Worm (Caenorhabditis elegans) whole organism, L2 larva: ENCODE data around the gene srw-82.
"Not testable (repeated sequence)": the region's sequence is repeated elsewhere in the genome, so short reads cannot be mapped to it uniquely, and the experiment has no call there.

Source experiments
- C34F6.9 ChIP-seq: fragments of 150-350 bp; optimal IDR thresholded peaks from 2 replicates; lab custom pipeline; 2014; ENCODE audit warnings: missing biosample characterization, missing genetic modification characterization
- F13H6.1 ChIP-seq: sonication (generic microtip); optimal IDR thresholded peaks from 2 replicates; lab custom pipeline; 2016; ENCODE audit warnings: missing genetic modification characterization, missing compliant biosample characterization
- R02D3.7 ChIP-seq: fragments of 150-350 bp; optimal IDR thresholded peaks from 2 replicates; lab custom pipeline; 2014; ENCODE audit warnings: missing biosample characterization, missing genetic modification characterization
- alr-1 ChIP-seq: fragments of 150-350 bp; optimal IDR thresholded peaks from 2 replicates; lab custom pipeline; 2014; ENCODE audit warnings: missing biosample characterization, missing genetic modification characterization
- aly-2 ChIP-seq: fragments of 150-350 bp; optimal IDR thresholded peaks from 2 replicates; lab custom pipeline; 2014; ENCODE audit warnings: missing biosample characterization, missing genetic modification characterization
- ama-1 ChIP-seq: fragments of 150-350 bp; optimal IDR thresholded peaks from 2 replicates; lab custom pipeline; 2018; ENCODE audit warnings: inconsistent platforms
- blmp-1 ChIP-seq: sonication (generic microtip); optimal IDR thresholded peaks from 2 replicates; lab custom pipeline; 2017; ENCODE audit warnings: missing genetic modification characterization, mild to moderate bottlenecking, missing compliant biosample characterization, antibody characterized with exemption, moderate library complexity; ENCODE audit not compliant: insufficient read depth
- ceh-16 ChIP-seq: fragments of 150-350 bp; optimal IDR thresholded peaks from 2 replicates; lab custom pipeline; 2014; ENCODE audit warnings: missing biosample characterization, missing genetic modification characterization
- ceh-82 ChIP-seq: fragments of 150-350 bp; optimal IDR thresholded peaks from 2 replicates; lab custom pipeline; 2014; ENCODE audit warnings: missing biosample characterization, missing genetic modification characterization
- dmd-4 ChIP-seq: sonication (generic microtip); optimal IDR thresholded peaks from 2 replicates; lab custom pipeline; 2017; ENCODE audit warnings: missing biosample characterization, missing genetic modification characterization
- elt-1 ChIP-seq: fragments of 150-350 bp; optimal IDR thresholded peaks from 2 replicates; lab custom pipeline; 2014; ENCODE audit warnings: missing biosample characterization, missing genetic modification characterization
- elt-3 ChIP-seq: sonication (generic microtip); optimal IDR thresholded peaks from 2 replicates; lab custom pipeline; 2017; ENCODE audit warnings: missing biosample characterization, missing genetic modification characterization
- fos-1 ChIP-seq: fragments of 150-350 bp; optimal IDR thresholded peaks from 2 replicates; lab custom pipeline; 2014; ENCODE audit warnings: missing biosample characterization, missing genetic modification characterization
- gmeb-1 ChIP-seq: fragments of 150-350 bp; optimal IDR thresholded peaks from 2 replicates; lab custom pipeline; 2014; ENCODE audit warnings: missing biosample characterization, missing genetic modification characterization
- lin-11 ChIP-seq: fragments of 150-350 bp; sonication (generic microtip); optimal IDR thresholded peaks from 2 replicates; lab custom pipeline; 2014; ENCODE audit warnings: missing biosample characterization, missing genetic modification characterization, inconsistent platforms, mixed read lengths
- lin-13 ChIP-seq: fragments of 150-350 bp; optimal IDR thresholded peaks from 2 replicates; lab custom pipeline; 2014; ENCODE audit warnings: missing biosample characterization, missing genetic modification reagents, missing genetic modification characterization
- lin-39 ChIP-seq: fragments of 150-350 bp; optimal IDR thresholded peaks from 2 replicates; lab custom pipeline; 2014; ENCODE audit warnings: missing biosample characterization, missing genetic modification reagents, missing genetic modification characterization
- lsy-2 ChIP-seq, 2 experiments: fragments of 150-350 bp in 1 of 2; sonication (generic microtip) in 1 of 2; optimal IDR thresholded peaks; 2 replicates each; lab custom pipeline; 2014 to 2017; ENCODE audit warnings: missing biosample characterization in 2 of 2, missing genetic modification characterization in 2 of 2
- mab-5 ChIP-seq: fragments of 150-350 bp; optimal IDR thresholded peaks from 2 replicates; lab custom pipeline; 2014; ENCODE audit warnings: missing biosample characterization, missing genetic modification characterization
- mdl-1 ChIP-seq, 2 experiments: fragments of 150-350 bp in 1 of 2; sonication (generic microtip) in 1 of 2; optimal IDR thresholded peaks; 2 replicates each; lab custom pipeline; 2017; ENCODE audit warnings: missing biosample characterization in 2 of 2, missing genetic modification characterization in 2 of 2
- nhr-10 ChIP-seq: sonication (generic microtip); optimal IDR thresholded peaks from 2 replicates; lab custom pipeline; 2017; ENCODE audit warnings: missing biosample characterization, missing genetic modification characterization
- nhr-129 ChIP-seq: fragments of 150-350 bp; optimal IDR thresholded peaks from 2 replicates; lab custom pipeline; 2014; ENCODE audit warnings: missing biosample characterization, missing genetic modification characterization
- nhr-21 ChIP-seq: fragments of 150-350 bp; optimal IDR thresholded peaks from 2 replicates; lab custom pipeline; 2014; ENCODE audit warnings: missing biosample characterization, missing genetic modification characterization
- nhr-23 ChIP-seq: fragments of 150-350 bp; optimal IDR thresholded peaks from 2 replicates; lab custom pipeline; 2014; ENCODE audit warnings: missing biosample characterization, missing genetic modification reagents, missing genetic modification characterization
- nhr-25 ChIP-seq: fragments of 150-350 bp; sonication (generic microtip); optimal IDR thresholded peaks from 3 replicates; lab custom pipeline; 2014; ENCODE audit warnings: missing biosample characterization, missing genetic modification characterization
- nhr-77 ChIP-seq: fragments of 150-350 bp; optimal IDR thresholded peaks from 2 replicates; lab custom pipeline; 2014; ENCODE audit warnings: missing biosample characterization, missing genetic modification characterization
- peb-1 ChIP-seq: fragments of 150-350 bp; optimal IDR thresholded peaks from 2 replicates; lab custom pipeline; 2014; ENCODE audit warnings: missing biosample characterization, missing genetic modification characterization
- skn-1 ChIP-seq: sonication (generic microtip); optimal IDR thresholded peaks from 2 replicates; lab custom pipeline; 2017; ENCODE audit warnings: missing biosample characterization, missing genetic modification characterization
- sma-3 ChIP-seq: sonication (generic microtip); optimal IDR thresholded peaks from 2 replicates; lab custom pipeline; 2016; ENCODE audit warnings: missing genetic modification reagents, missing genetic modification characterization, missing compliant biosample characterization
- sma-9 ChIP-seq, 2 experiments: fragments of 150-350 bp in 1 of 2; sonication (generic microtip) in 1 of 2; optimal IDR thresholded peaks; 2 replicates each; lab custom pipeline; 2014 to 2016; ENCODE audit warnings: missing genetic modification characterization in 2 of 2, mild to moderate bottlenecking in 1 of 2, missing biosample characterization in 1 of 2, missing compliant biosample characterization in 1 of 2, missing genetic modification reagents in 1 of 2, moderate library complexity in 1 of 2
- snpc-4 ChIP-seq: fragments of 150-350 bp; optimal IDR thresholded peaks from 2 replicates; lab custom pipeline; 2014; ENCODE audit warnings: missing biosample characterization, missing genetic modification characterization
- unc-39 ChIP-seq: fragments of 150-350 bp; optimal IDR thresholded peaks from 2 replicates; lab custom pipeline; 2014; ENCODE audit warnings: missing biosample characterization, missing genetic modification characterization
- unc-62 ChIP-seq: fragments of 150-350 bp; optimal IDR thresholded peaks from 2 replicates; lab custom pipeline; 2014; ENCODE audit warnings: missing biosample characterization, missing genetic modification reagents, missing genetic modification characterization
- ztf-11 ChIP-seq: sonication (generic microtip); optimal IDR thresholded peaks from 2 replicates; lab custom pipeline; 2017; ENCODE audit warnings: missing biosample characterization, missing genetic modification characterization
- ztf-4 ChIP-seq: fragments of 150-350 bp; optimal IDR thresholded peaks from 2 replicates; lab custom pipeline; 2014; ENCODE audit warnings: missing biosample characterization, missing genetic modification characterization

srw-82 gene

ce11 chrV:18397814-18398213, 33.7 kb upstream of the srw-82 start, which contains the start of gene Y51A2B.16:
Y51A2B.16 (minus strand) TSS chrV:18397914.
- TF ChIP-seq lin-11 (no peak), lin-39 (tag; lab: Kevin White, UChicago) (no peak), snpc-4 (no peak), C34F6.9 (tag; lab: Kevin White, UChicago) (no peak), aly-2 (tag; lab: Kevin White, UChicago) (no peak), R02D3.7 (no peak), elt-3 (tag; lab: Kevin White, UChicago) (no peak), ceh-82 (tag; lab: Kevin White, UChicago) (no peak), nhr-77 (tag; lab: Kevin White, UChicago) (no peak), gmeb-1 (tag; lab: Kevin White, UChicago) (no peak), peb-1 (tag; lab: Kevin White, UChicago) (no peak), blmp-1 (tag; lab: Kevin White, UChicago) (no peak), dmd-4 (tag; lab: Kevin White, UChicago) (no peak), fos-1 (no peak), lin-13 (GFP tag; lab: Kevin White, UChicago) (no peak), mdl-1 (tag; optimal IDR thresholded peaks at IDR 0.05; lab: Kevin White, UChicago) (no peak), ama-1 (lab: Kevin White, UChicago) (no peak), unc-62 (GFP tag; lab: Kevin White, UChicago) (no peak), ztf-4 (tag; lab: Kevin White, UChicago) (no peak)

ce11 chrV:18402743-18403142, 28.8 kb upstream of the srw-82 start:
- TF ChIP-seq lsy-2 (tag; optimal IDR thresholded peaks at IDR 0.05; lab: Kevin White, UChicago) (no peak), fos-1 (no peak), elt-3 (tag; lab: Kevin White, UChicago) (no peak), skn-1 (no peak), lin-11 (no peak), ceh-16 (tag; lab: Kevin White, UChicago) (no peak), sma-3 (GFP tag; lab: Kevin White, UChicago) (no peak), nhr-21 (no peak), unc-39 (tag; lab: Kevin White, UChicago) (no peak), nhr-129 (tag; lab: Kevin White, UChicago) (no peak), C34F6.9 (tag; lab: Kevin White, UChicago) (no peak), sma-9 (GFP tag; optimal IDR thresholded peaks at IDR 0.05; lab: Kevin White, UChicago) (no peak), sma-9 (tag; optimal IDR thresholded peaks at IDR 0.05; lab: Kevin White, UChicago) (no peak), elt-1 (tag; lab: Kevin White, UChicago) (no peak), lin-13 (GFP tag; lab: Kevin White, UChicago) (no peak), snpc-4 (no peak), F13H6.1 (no peak)

DNA sequence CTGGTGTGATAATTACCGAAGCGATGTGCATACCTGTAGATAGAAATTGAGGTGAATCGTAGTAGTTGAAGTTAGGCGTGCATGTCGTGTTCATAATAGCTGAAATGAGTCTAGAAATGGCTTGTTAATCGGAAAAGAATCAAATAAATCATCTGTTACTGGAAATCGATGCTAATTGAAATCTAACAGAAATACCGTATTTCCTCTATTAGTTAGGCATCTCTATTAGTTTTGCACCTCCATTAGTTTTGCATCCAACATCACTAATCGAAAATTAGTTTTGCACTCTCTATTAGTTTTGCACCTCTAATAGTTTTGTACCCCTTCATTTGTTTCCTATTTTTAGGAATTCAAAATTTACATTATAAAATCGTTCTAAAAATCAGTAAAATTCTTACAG, 26.8 kb upstream of the srw-82 start, which contains the start of gene srh-209:
Gene srh-209 (minus strand): TSS at position 101 of the 400 bp plus-strand sequence.
- not testable (repeated sequence) for TF ChIP-seq nhr-25; lin-39 (tag; lab: Kevin White, UChicago); nhr-23
- TF ChIP-seq, all 48 proteins: peak for 0; not testable (repeated sequence) for 48

DNA sequence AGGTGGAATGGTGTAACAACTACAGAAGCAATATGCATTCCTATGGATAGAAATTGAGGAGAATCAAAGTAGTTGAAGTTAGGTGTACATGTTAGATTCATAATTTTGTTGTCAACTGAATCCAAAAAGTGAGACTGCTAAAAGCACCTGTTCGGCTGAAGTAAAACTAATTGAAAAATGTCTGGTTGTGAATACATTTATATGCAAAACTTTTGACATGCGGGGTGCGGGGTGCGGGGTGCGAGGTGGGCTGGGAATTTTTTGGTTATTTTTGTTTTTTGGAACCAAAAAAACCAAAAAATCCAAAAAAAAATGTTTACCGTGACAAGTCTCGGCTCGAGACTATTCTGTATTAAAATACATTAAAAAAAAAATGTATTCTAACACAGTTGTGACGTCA, 21.4 kb upstream of the srw-82 start, which contains the start of gene srh-207:
Gene srh-207 (minus strand): TSS at position 101 of the 400 bp plus-strand sequence.
- TF ChIP-seq nhr-25 (no peak), ztf-4 (tag; lab: Kevin White, UChicago) (no peak), lin-39 (tag; lab: Kevin White, UChicago) (no peak), ztf-11 (tag; lab: Kevin White, UChicago) (no peak), nhr-21 (no peak)

ce11 chrV:18412351-18412750, 19.2 kb upstream of the srw-82 start:
- no peak for TF ChIP-seq mdl-1 (tag; optimal IDR thresholded peaks at IDR 0.05; lab: Kevin White, UChicago)
- TF ChIP-seq fos-1: peak; percentile 1

DNA sequence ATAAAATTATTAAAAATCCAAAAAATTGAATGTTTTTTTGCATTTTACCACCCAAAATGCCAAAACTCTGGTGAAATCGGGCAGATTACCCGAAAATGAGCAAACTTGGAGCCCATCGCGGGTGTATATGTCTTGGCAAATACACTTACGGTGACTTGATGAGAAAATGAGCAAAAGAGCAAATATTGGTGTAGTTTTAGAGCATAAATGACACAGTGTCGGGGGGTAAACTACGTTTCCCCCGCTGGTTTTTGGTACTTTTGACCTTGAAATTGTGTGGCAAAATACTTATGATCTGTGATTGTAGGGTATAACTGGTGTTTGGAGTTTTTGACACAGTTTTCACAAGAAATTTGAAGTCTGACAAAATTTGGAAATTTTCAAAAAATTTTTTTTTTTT, 18.7 kb upstream of the srw-82 start, which contains the start of gene ZK262.2:
Gene ZK262.2 (minus strand): TSS at position 101 of the 400 bp plus-strand sequence.
- TF ChIP-seq nhr-10 (tag; lab: Kevin White, UChicago): no peak
- no peak for TF ChIP-seq F13H6.1
- no peak for TF ChIP-seq lsy-2 (tag; optimal IDR thresholded peaks at IDR 0.05; lab: Kevin White, UChicago)
- TF ChIP-seq elt-3 (tag; lab: Kevin White, UChicago): no peak
- no peak for TF ChIP-seq skn-1
- no peak for TF ChIP-seq elt-1 (tag; lab: Kevin White, UChicago)
- no peak for TF ChIP-seq C34F6.9 (tag; lab: Kevin White, UChicago)
- no peak for TF ChIP-seq mab-5 (tag; lab: Kevin White, UChicago)
- no peak for TF ChIP-seq unc-62 (GFP tag; lab: Kevin White, UChicago)
- no peak for TF ChIP-seq ztf-11 (tag; lab: Kevin White, UChicago)
- TF ChIP-seq lin-39 (tag; lab: Kevin White, UChicago): no peak
- no peak for TF ChIP-seq alr-1
